Fruit fly (Drosophila melanogaster): Measurements from ENCODE around the gene nht.

DNA sequence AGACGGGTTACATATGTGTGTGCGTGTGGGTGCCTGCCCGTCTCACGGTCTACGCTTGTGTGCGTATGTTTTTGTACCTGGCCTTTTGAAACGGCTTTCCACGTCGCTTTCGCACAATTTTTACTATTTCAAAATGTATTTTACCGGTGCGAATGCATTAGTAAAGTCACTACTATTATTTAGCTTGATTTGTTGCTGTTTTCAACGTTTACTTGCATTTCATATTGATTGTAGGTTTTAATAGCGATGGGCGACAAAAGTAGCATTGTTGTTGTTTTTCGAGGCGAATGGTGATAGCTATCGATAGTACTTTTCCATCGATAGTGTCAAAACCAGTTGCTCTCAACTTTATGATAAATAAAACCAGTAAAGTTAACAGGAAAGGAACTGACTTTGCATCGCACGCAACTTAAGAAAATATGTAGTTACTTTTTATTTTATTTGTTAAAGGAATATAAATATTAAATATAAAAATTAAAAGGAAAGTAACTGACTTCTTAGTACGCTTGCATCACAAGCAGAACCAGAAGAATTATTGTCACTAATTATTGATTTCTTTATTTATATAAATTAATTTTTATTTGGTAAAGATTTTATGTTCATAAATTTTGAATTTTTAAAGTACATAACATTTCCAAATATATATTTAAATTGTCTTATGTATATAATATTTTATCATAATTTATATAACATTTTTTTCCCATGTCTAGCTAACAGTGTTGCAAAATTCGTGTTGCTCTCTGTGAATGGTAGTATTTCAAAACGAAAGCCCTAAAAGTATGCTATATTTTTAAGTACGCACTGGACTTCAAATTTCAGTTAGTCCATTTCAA lies 46.7 kb downstream of the nht start, which contains the start of gene Cul3:
- TF ChIP-seq Snoo (tag; optimal IDR thresholded peaks at IDR 0.05) (no peak), Ets98B (GFP tag; IDR thresholded peaks at IDR 0.05) (no peak)
